Fruit fly (Drosophila melanogaster) whole organism, embryonic: ENCODE measurements around the gene CG4577.
A peak's percentile ranks its signal among the peaks of the same experiment; 100 is the strongest.

Experiments
- Adf1 ChIP-seq: fragments of 200-800 bp; sonication (Bioruptor generic); IDR thresholded peaks from 2 replicates; pipeline ENCODE4 v1.3.6; 2022; ENCODE audit warnings: missing biosample characterization, missing genetic modification characterization
- CG11093 ChIP-seq: fragments of 200-800 bp; sonication (Bioruptor generic); IDR thresholded peaks from 3 replicates; pipeline ENCODE4 v1.3.6; 2022; ENCODE audit warnings: missing biosample characterization, missing genetic modification characterization
- CG12155 ChIP-seq: fragments of 200-800 bp; sonication (Bioruptor generic); optimal IDR thresholded peaks from 3 replicates; lab custom pipeline; 2016; ENCODE audit warnings: missing biosample characterization, missing genetic modification characterization
- CG12299 ChIP-seq: fragments of 200-800 bp; sonication (Bioruptor generic); optimal IDR thresholded peaks from 2 replicates; lab custom pipeline; 2018; ENCODE audit warnings: missing biosample characterization, mild to moderate bottlenecking, missing genetic modification characterization
- CG13296 ChIP-seq: fragments of 200-800 bp; sonication (Bioruptor generic); optimal IDR thresholded peaks from 3 replicates; lab custom pipeline; 2018; ENCODE audit warnings: missing biosample characterization, mild to moderate bottlenecking, missing genetic modification characterization
- CG13775 ChIP-seq: fragments of 200-800 bp; sonication (Bioruptor generic); optimal IDR thresholded peaks from 3 replicates; lab custom pipeline; 2017; ENCODE audit warnings: missing biosample characterization, mild to moderate bottlenecking, missing genetic modification characterization
- CG15073 ChIP-seq: fragments of 200-800 bp; sonication (Bioruptor generic); optimal IDR thresholded peaks from 2 replicates; lab custom pipeline; 2016; ENCODE audit warnings: missing biosample characterization, missing genetic modification characterization
- CG1529 ChIP-seq: fragments of 200-800 bp; sonication (Bioruptor generic); optimal IDR thresholded peaks from 3 replicates; lab custom pipeline; 2018; ENCODE audit warnings: missing biosample characterization, missing genetic modification characterization
- CG17359 ChIP-seq: fragments of 200-800 bp; sonication (Bioruptor generic); optimal IDR thresholded peaks from 3 replicates; lab custom pipeline; 2018; ENCODE audit warnings: missing biosample characterization, mild to moderate bottlenecking, missing genetic modification characterization, moderate library complexity
- CG2129 ChIP-seq: fragments of 200-800 bp; sonication (Bioruptor generic); IDR thresholded peaks from 2 replicates; pipeline ENCODE4 v1.3.6; 2022; ENCODE audit warnings: missing biosample characterization, missing genetic modification characterization; ENCODE audit not compliant: partially characterized antibody
- CG30020 ChIP-seq: fragments of 200-800 bp; optimal IDR thresholded peaks from 2 replicates; lab custom pipeline; 2019; ENCODE audit warnings: missing biosample characterization, mild to moderate bottlenecking, missing genetic modification characterization, moderate library complexity
- CG31388 ChIP-seq: fragments of 200-800 bp; sonication (Bioruptor generic); optimal IDR thresholded peaks from 2 replicates; lab custom pipeline; 2016; ENCODE audit warnings: missing biosample characterization, missing genetic modification characterization
- CG31441 ChIP-seq: fragments of 200-800 bp; sonication (Bioruptor generic); IDR thresholded peaks from 2 replicates; pipeline ENCODE4 v1.3.6; 2022; ENCODE audit warnings: missing biosample characterization, missing genetic modification characterization
- CG32767 ChIP-seq: fragments of 200-800 bp; sonication (Bioruptor generic); IDR thresholded peaks from 2 replicates; pipeline ENCODE4 v1.3.6; 2022; ENCODE audit warnings: missing biosample characterization, missing genetic modification characterization
- CG4404 ChIP-seq: fragments of 200-800 bp; sonication (Bioruptor generic); IDR thresholded peaks from 2 replicates; pipeline ENCODE4 v1.3.6; 2022; ENCODE audit warnings: missing biosample characterization, missing genetic modification characterization
- CG4820 ChIP-seq: fragments of 200-800 bp; sonication (Bioruptor generic); optimal IDR thresholded peaks from 3 replicates; lab custom pipeline; 2016; ENCODE audit warnings: missing biosample characterization, missing genetic modification characterization
- CG5180 ChIP-seq: fragments of 200-800 bp; sonication (Bioruptor generic); optimal IDR thresholded peaks from 3 replicates; lab custom pipeline; 2017; ENCODE audit warnings: missing biosample characterization, missing genetic modification characterization, mild to moderate bottlenecking, moderate library complexity, missing genetic modification reagents
- CG9609 ChIP-seq: fragments of 200-800 bp; sonication (Bioruptor generic); optimal IDR thresholded peaks from 3 replicates; lab custom pipeline; 2016; ENCODE audit warnings: missing biosample characterization, missing genetic modification characterization
- Eip74EF ChIP-seq, 2 experiments: fragments of 200-800 bp in 1 of 2; fragments of >200 bp in 1 of 2; sonication (Bioruptor generic) in 1 of 2; optimal IDR thresholded peaks; 2 replicates each; lab custom pipeline; 2017 to 2019; ENCODE audit warnings: missing biosample characterization in 2 of 2, missing genetic modification characterization in 2 of 2, mild to moderate bottlenecking in 1 of 2, moderate library complexity in 1 of 2
- H2.0 ChIP-seq: fragments of 200-800 bp; sonication (Bioruptor generic); IDR thresholded peaks from 2 replicates; pipeline ENCODE4 v1.3.6; 2022; ENCODE audit warnings: missing biosample characterization, missing genetic modification characterization
- HmgD ChIP-seq: fragments of 200-800 bp; sonication (Bioruptor generic); optimal IDR thresholded peaks from 3 replicates; lab custom pipeline; 2016; ENCODE audit warnings: missing biosample characterization, missing genetic modification characterization
- Lhr ChIP-seq: fragments of 200-800 bp; sonication (Bioruptor generic); optimal IDR thresholded peaks from 3 replicates; lab custom pipeline; 2017; ENCODE audit warnings: mild to moderate bottlenecking, missing biosample characterization, missing genetic modification reagents, missing genetic modification characterization
- MESR4 ChIP-seq: fragments of 200-800 bp; sonication (Bioruptor generic); optimal IDR thresholded peaks from 2 replicates; lab custom pipeline; 2018; ENCODE audit warnings: missing biosample characterization, mild to moderate bottlenecking, missing genetic modification characterization, moderate library complexity
- Meics ChIP-seq: fragments of 200-800 bp; sonication (Bioruptor generic); optimal IDR thresholded peaks from 2 replicates; lab custom pipeline; 2017; ENCODE audit warnings: missing biosample characterization, mild to moderate bottlenecking, missing genetic modification characterization
- Mrtf ChIP-seq: fragments of 200-800 bp; sonication (Bioruptor generic); IDR thresholded peaks from 3 replicates; pipeline ENCODE4 v1.3.6; 2022; ENCODE audit warnings: missing biosample characterization, missing genetic modification characterization
- Nf-YC ChIP-seq: fragments of 200-800 bp; optimal IDR thresholded peaks from 3 replicates; lab custom pipeline; 2019; ENCODE audit warnings: missing biosample characterization, mild to moderate bottlenecking, missing genetic modification characterization, moderate library complexity
- NfI ChIP-seq: fragments of 200-800 bp; sonication (Bioruptor generic); optimal IDR thresholded peaks from 3 replicates; lab custom pipeline; 2018; ENCODE audit warnings: missing biosample characterization, mild to moderate bottlenecking, missing genetic modification characterization, moderate library complexity
- Oaz ChIP-seq: fragments of 200-800 bp; sonication (Bioruptor generic); IDR thresholded peaks from 2 replicates; pipeline ENCODE4 v1.3.6; 2022; ENCODE audit warnings: missing biosample characterization, missing genetic modification characterization
- Optix ChIP-seq: fragments of 200-800 bp; sonication (Bioruptor generic); IDR thresholded peaks from 3 replicates; pipeline ENCODE4 v1.3.6; 2022; ENCODE audit warnings: missing biosample characterization, missing genetic modification characterization
- Ptx1 ChIP-seq: fragments of 200-800 bp; sonication (Bioruptor generic); IDR thresholded peaks from 2 replicates; pipeline ENCODE4 v1.3.6; 2022; ENCODE audit warnings: missing biosample characterization, missing genetic modification characterization
- Vsx1 ChIP-seq: fragments of 200-800 bp; sonication (Bioruptor generic); optimal IDR thresholded peaks from 2 replicates; lab custom pipeline; 2017; ENCODE audit warnings: missing biosample characterization, mild to moderate bottlenecking, missing genetic modification characterization, missing genetic modification reagents
- bab2 ChIP-seq: fragments of 200-800 bp; sonication (Bioruptor generic); optimal IDR thresholded peaks from 2 replicates; lab custom pipeline; 2016; ENCODE audit warnings: missing biosample characterization, missing genetic modification characterization
- btn ChIP-seq: fragments of 200-800 bp; sonication (Bioruptor generic); optimal IDR thresholded peaks from 2 replicates; lab custom pipeline; 2016; ENCODE audit warnings: missing biosample characterization, missing genetic modification characterization
- dmrt99B ChIP-seq: fragments of 200-800 bp; sonication (Bioruptor generic); optimal IDR thresholded peaks from 2 replicates; lab custom pipeline; 2018; ENCODE audit warnings: missing biosample characterization, mild to moderate bottlenecking, missing genetic modification characterization, moderate library complexity
- emc ChIP-seq: fragments of 200-800 bp; sonication (Bioruptor generic); optimal IDR thresholded peaks from 2 replicates; lab custom pipeline; 2016; ENCODE audit warnings: missing biosample characterization, missing genetic modification characterization
- exex ChIP-seq: fragments of 200-800 bp; sonication (Bioruptor generic); optimal IDR thresholded peaks from 4 replicates; lab custom pipeline; 2018; ENCODE audit warnings: missing biosample characterization, mild to moderate bottlenecking, missing genetic modification characterization, moderate library complexity
- gro ChIP-seq: fragments of 200-800 bp; sonication (Bioruptor generic); optimal IDR thresholded peaks from 2 replicates; lab custom pipeline; 2016; ENCODE audit warnings: missing biosample characterization, missing genetic modification characterization
- inv ChIP-seq: fragments of 200-800 bp; sonication (Bioruptor generic); IDR thresholded peaks from 2 replicates; pipeline ENCODE4 v1.3.6; 2022; ENCODE audit warnings: missing biosample characterization, missing genetic modification characterization; ENCODE audit not compliant: partially characterized antibody
- lov ChIP-seq, 2 experiments: fragments of 200-800 bp in 1 of 2; fragments of >200 bp in 1 of 2; sonication (Bioruptor generic) in 1 of 2; IDR thresholded peaks in 1 of 2; optimal IDR thresholded peaks in 1 of 2; 2 replicates in 1 of 2; 3 replicates in 1 of 2; pipeline versions ENCODE4 v1.3.6 to Lab custom; 2017 to 2022; ENCODE audit warnings: missing biosample characterization in 1 of 2, missing genetic modification characterization in 1 of 2
- nom ChIP-seq: fragments of 200-800 bp; sonication (Bioruptor generic); optimal IDR thresholded peaks from 2 replicates; lab custom pipeline; 2017; ENCODE audit warnings: missing biosample characterization, missing genetic modification characterization, mild to moderate bottlenecking, moderate library complexity, missing genetic modification reagents
- oc ChIP-seq: fragments of 200-800 bp; sonication (Bioruptor generic); optimal IDR thresholded peaks from 2 replicates; lab custom pipeline; 2018; ENCODE audit warnings: missing biosample characterization, mild to moderate bottlenecking, missing genetic modification characterization, moderate library complexity
- ranshi ChIP-seq: fragments of 200-800 bp; sonication (Bioruptor generic); IDR thresholded peaks from 2 replicates; pipeline ENCODE4 v1.3.6; 2022; ENCODE audit warnings: missing biosample characterization, missing genetic modification characterization
- sc ChIP-seq, 3 experiments: fragments of >200 bp in 2 of 3; fragments of 200-800 bp in 1 of 3; sonication (Bioruptor generic) in 1 of 3; optimal IDR thresholded peaks; 2 replicates in 2 of 3; 3 replicates in 1 of 3; lab custom pipeline; 2017; ENCODE audit warnings: mild to moderate bottlenecking in 1 of 3, missing biosample characterization in 1 of 3, missing genetic modification characterization in 1 of 3, missing genetic modification reagents in 1 of 3
- sens ChIP-seq: fragments of 200-800 bp; sonication (Bioruptor generic); peaks from one replicate; lab custom pipeline; 2016; ENCODE audit warnings: missing biosample characterization, missing genetic modification characterization
- sna ChIP-seq: fragments of 200-800 bp; sonication (Bioruptor generic); IDR thresholded peaks from 2 replicates; pipeline ENCODE4 v1.3.6; 2022; ENCODE audit warnings: missing biosample characterization, missing genetic modification characterization; ENCODE audit not compliant: partially characterized antibody
- stc ChIP-seq: fragments of 200-800 bp; sonication (Bioruptor generic); IDR thresholded peaks from 2 replicates; pipeline ENCODE4 v1.3.6; 2022; ENCODE audit warnings: missing biosample characterization, missing genetic modification characterization
- tgo ChIP-seq: fragments of 200-800 bp; sonication (Bioruptor generic); IDR thresholded peaks from 3 replicates; pipeline ENCODE4 v1.3.6; 2022; ENCODE audit warnings: missing biosample characterization, missing genetic modification characterization
- unc-4 ChIP-seq: fragments of 200-800 bp; sonication (Bioruptor generic); IDR thresholded peaks from 2 replicates; pipeline ENCODE4 v1.3.6; 2022; ENCODE audit warnings: missing biosample characterization, missing genetic modification characterization; ENCODE audit not compliant: partially characterized antibody
- wor ChIP-seq: fragments of 200-800 bp; sonication (Bioruptor generic); IDR thresholded peaks from 2 replicates; pipeline ENCODE4 v1.3.6; 2022; ENCODE audit warnings: missing biosample characterization, missing genetic modification characterization

CG4577 gene

dm6 chr2L:1172704-1173107 is 38.2 kb downstream of the CG4577 start, which contains the start of the genes Charon and CG4887 (continued):
- TF ChIP-seq HmgD (GFP tag; lab: Kevin White, UChicago) (peak; percentile 71), nom (GFP tag; lab: Kevin White, UChicago) (peak; percentile 52), gro (GFP tag; lab: Kevin White, UChicago) (peak; percentile 83), CG12155 (peak; percentile 86), sna (GFP tag; lab: Robert Waterston, UW) (peak; percentile 69), CG13775 (GFP tag; lab: Kevin White, UChicago) (peak; percentile 88), CG12299 (tag; lab: Kevin White, UChicago) (peak; percentile 71), NfI (GFP tag; lab: Kevin White, UChicago) (peak; percentile 85), Ptx1 (peak; percentile 85), CG5180 (GFP tag; lab: Kevin White, UChicago) (no peak), Mrtf (0 out of 3 replicates have a peak, but pooled peaks have one; percentile 44), CG31441 (GFP tag; lab: Robert Waterston, UW) (no peak), tgo (GFP tag; lab: Robert Waterston, UW) (peak; percentile 84), CG17359 (tag; lab: Kevin White, UChicago) (no peak), MESR4 (GFP tag; lab: Kevin White, UChicago) (no peak), CG32767 (GFP tag; lab: Robert Waterston, UW) (peak; percentile 49; the same call in 1 of the 2 replicates), exex (tag; lab: Kevin White, UChicago) (no peak), stc (0 out of 2 replicates have a peak, but pooled peaks have one; percentile 26), Oaz (GFP tag; lab: Robert Waterston, UW) (peak; percentile 57; the same call in 1 of the 2 replicates), CG4820 (peak; percentile 77), wor (peak; percentile 57; the same call in 1 of the 2 replicates), Eip74EF (GFP tag; optimal IDR thresholded peaks at IDR 0.05; lab: Kevin White, UChicago) (no peak), oc (no peak), CG4404 (peak; percentile 82), H2.0 (GFP tag; lab: Robert Waterston, UW) (peak; percentile 56), sens (GFP tag; lab: Kevin White, UChicago) (peak; percentile 97), sc (optimal IDR thresholded peaks at IDR 0.05; lab: Kevin White, UChicago) (no peak), sc (GFP tag; optimal IDR thresholded peaks at IDR 0.05; lab: Kevin White, UChicago) (no peak), CG30020 (tag; lab: Kevin White, UChicago) (no peak), Adf1 (GFP tag; lab: Robert Waterston, UW) (peak; percentile 43; the same call in 1 of the 2 replicates), Lhr (GFP tag; lab: Kevin White, UChicago) (peak; percentile 67), inv (GFP tag; lab: Robert Waterston, UW) (peak; percentile 76; the same call in 1 of the 2 replicates), CG11093 (GFP tag; lab: Robert Waterston, UW) (peak; percentile 70; the same call in 2 of the 3 replicates), unc-4 (peak; percentile 79), Vsx1 (GFP tag; lab: Kevin White, UChicago) (no peak), bab2 (GFP tag; lab: Kevin White, UChicago) (peak; percentile 89), CG2129 (peak; percentile 41; the same call in 1 of the 2 replicates), CG13296 (peak; percentile 78), CG31388 (GFP tag; lab: Kevin White, UChicago) (peak; percentile 57), CG15073 (GFP tag; lab: Kevin White, UChicago) (no peak), Meics (GFP tag; lab: Kevin White, UChicago) (peak; percentile 75), dmrt99B (tag; lab: Kevin White, UChicago) (no peak), lov (optimal IDR thresholded peaks at IDR 0.05; lab: Kevin White, UChicago) (no peak), lov (GFP tag; IDR thresholded peaks at IDR 0.05; lab: Robert Waterston, UW) (peak; percentile 49; the same call in 1 of the 3 replicates), Optix (GFP tag; lab: Robert Waterston, UW) (peak; percentile 32; the same call in 1 of the 3 replicates), Nf-YC (tag; lab: Kevin White, UChicago) (no peak), emc (GFP tag; lab: Kevin White, UChicago) (peak; percentile 17), CG9609 (GFP tag; lab: Kevin White, UChicago) (peak; percentile 84), ranshi (GFP tag; lab: Robert Waterston, UW) (peak; percentile 80; the same call in 1 of the 2 replicates), CG1529 (GFP tag; lab: Kevin White, UChicago) (no peak), btn (GFP tag; lab: Kevin White, UChicago) (no peak)
